Worm (Caenorhabditis elegans) whole organism, L1 larva: ENCODE results near the gene npr-17.

ENCODE experiments used
- C04F5.9 ChIP-seq: sonication (generic microtip); optimal IDR thresholded peaks from 2 replicates; lab custom pipeline; 2016; ENCODE audit warnings: missing genetic modification characterization, missing compliant biosample characterization
- C16A3.4 ChIP-seq: fragments of 150-350 bp; optimal IDR thresholded peaks from 2 replicates; lab custom pipeline; 2014; ENCODE audit warnings: missing biosample characterization, missing genetic modification characterization
- Y116A8C.19 ChIP-seq: sonication (generic microtip); optimal IDR thresholded peaks from 2 replicates; lab custom pipeline; 2016; ENCODE audit warnings: missing compliant biosample characterization, missing genetic modification characterization, borderline replicate concordance
- alr-1 ChIP-seq: fragments of 200-800 bp; sonication (Bioruptor generic); optimal IDR thresholded peaks from 2 replicates; lab custom pipeline; 2018; ENCODE audit warnings: borderline replicate concordance, mild to moderate bottlenecking, missing genetic modification characterization, missing compliant biosample characterization
- ama-1 ChIP-seq: fragments of 150-350 bp; optimal IDR thresholded peaks from 2 replicates; lab custom pipeline; 2014
- blmp-1 ChIP-seq: fragments of 150-350 bp; optimal IDR thresholded peaks from 2 replicates; lab custom pipeline; 2014; ENCODE audit warnings: missing biosample characterization, missing genetic modification characterization
- ceh-63 ChIP-seq: fragments of 200-800 bp; sonication (Bioruptor generic); optimal IDR thresholded peaks from 2 replicates; lab custom pipeline; 2018; ENCODE audit warnings: mild to moderate bottlenecking, missing genetic modification characterization, missing compliant biosample characterization
- ceh-8 ChIP-seq: fragments of 200-800 bp; sonication (Bioruptor generic); optimal IDR thresholded peaks from 2 replicates; lab custom pipeline; 2018; ENCODE audit warnings: mild to moderate bottlenecking, missing genetic modification characterization, moderate library complexity, missing compliant biosample characterization
- ceh-82 ChIP-seq, 3 experiments: fragments of 150-350 bp in 1 of 3; sonication (generic microtip) in 2 of 3; optimal IDR thresholded peaks; 2 replicates each; lab custom pipeline; 2014 to 2017; ENCODE audit warnings: missing biosample characterization in 3 of 3, missing genetic modification characterization in 3 of 3
- ceh-90 ChIP-seq: sonication (generic microtip); optimal IDR thresholded peaks from 2 replicates; lab custom pipeline; 2016; ENCODE audit warnings: missing genetic modification characterization, missing compliant biosample characterization
- ces-1 ChIP-seq: fragments of 150-350 bp; optimal IDR thresholded peaks from 2 replicates; lab custom pipeline; 2014; ENCODE audit warnings: missing biosample characterization, missing genetic modification reagents, missing genetic modification characterization
- dpl-1 ChIP-seq, 3 experiments: fragments of 150-350 bp in 2 of 3; sonication (generic microtip) in 1 of 3; optimal IDR thresholded peaks; 2 replicates each; lab custom pipeline; 2014 to 2017; ENCODE audit warnings: missing biosample characterization in 3 of 3, missing genetic modification characterization in 3 of 3, missing genetic modification reagents in 3 of 3
- dsc-1 ChIP-seq: sonication (generic microtip); optimal IDR thresholded peaks from 2 replicates; lab custom pipeline; 2016; ENCODE audit warnings: mild to moderate bottlenecking, missing genetic modification characterization, missing compliant biosample characterization
- efl-1 ChIP-seq, 4 experiments: fragments of 150-350 bp; optimal IDR thresholded peaks in 3 of 4; peaks in 1 of 4; 1 replicate in 1 of 4; 2 replicates in 3 of 4; lab custom pipeline; 2014; ENCODE audit warnings: missing biosample characterization in 2 of 4, missing genetic modification characterization in 2 of 4, missing genetic modification reagents in 2 of 4
- efl-3 ChIP-seq: fragments of 200-800 bp; sonication (Bioruptor generic); optimal IDR thresholded peaks from 2 replicates; lab custom pipeline; 2018; ENCODE audit warnings: mild to moderate bottlenecking, missing genetic modification characterization, missing compliant biosample characterization
- elt-2 ChIP-seq: sonication (generic microtip); optimal IDR thresholded peaks from 2 replicates; lab custom pipeline; 2016; ENCODE audit warnings: missing genetic modification characterization, mild to moderate bottlenecking, inconsistent platforms, missing compliant biosample characterization, missing genetic modification reagents
- ets-5 ChIP-seq: fragments of 200-800 bp; sonication (Bioruptor generic); IDR thresholded peaks from 2 replicates; pipeline ENCODE4 v1.3.6; 2022; ENCODE audit warnings: missing genetic modification characterization, missing compliant biosample characterization
- fkh-10 ChIP-seq: sonication (generic microtip); optimal IDR thresholded peaks from 2 replicates; lab custom pipeline; 2017; ENCODE audit warnings: missing biosample characterization, missing genetic modification reagents, missing genetic modification characterization
- fkh-8 ChIP-seq: sonication (generic microtip); optimal IDR thresholded peaks from 2 replicates; lab custom pipeline; 2016; ENCODE audit warnings: mild to moderate bottlenecking, missing genetic modification characterization, missing compliant biosample characterization
- fos-1 ChIP-seq: fragments of 150-350 bp; optimal IDR thresholded peaks from 2 replicates; lab custom pipeline; 2014; ENCODE audit warnings: missing biosample characterization, missing genetic modification characterization
- hlh-4 ChIP-seq: sonication (generic microtip); optimal IDR thresholded peaks from 2 replicates; lab custom pipeline; 2016; ENCODE audit warnings: mild to moderate bottlenecking, missing genetic modification characterization, missing compliant biosample characterization
- isw-1 ChIP-seq: fragments of 200-800 bp; sonication (Bioruptor generic); IDR thresholded peaks from 2 replicates; pipeline ENCODE4 v1.3.6; 2022; ENCODE audit warnings: missing genetic modification characterization, missing compliant biosample characterization
- jun-1 ChIP-seq: fragments of 150-350 bp; optimal IDR thresholded peaks from 2 replicates; lab custom pipeline; 2014; ENCODE audit warnings: missing biosample characterization, missing genetic modification reagents, missing genetic modification characterization
- lin-15B ChIP-seq: fragments of 150-350 bp; sonication (generic microtip); optimal IDR thresholded peaks from 3 replicates; lab custom pipeline; 2014; ENCODE audit warnings: missing biosample characterization, missing genetic modification characterization
- lir-3 ChIP-seq: sonication (generic microtip); optimal IDR thresholded peaks from 2 replicates; lab custom pipeline; 2016; ENCODE audit warnings: mild to moderate bottlenecking, missing genetic modification characterization, moderate library complexity, missing compliant biosample characterization; ENCODE audit not compliant: poor library complexity
- lsy-2 ChIP-seq, 2 experiments: fragments of 150-350 bp; optimal IDR thresholded peaks; 2 replicates each; lab custom pipeline; 2014; ENCODE audit warnings: missing biosample characterization in 2 of 2, missing genetic modification characterization in 2 of 2
- mdl-1 ChIP-seq, 2 experiments: fragments of 150-350 bp; optimal IDR thresholded peaks; 2 replicates each; lab custom pipeline; 2014 to 2017; ENCODE audit warnings: missing biosample characterization in 2 of 2, missing genetic modification characterization in 2 of 2, inconsistent platforms in 1 of 2
- mef-2 ChIP-seq: fragments of 150-350 bp; optimal IDR thresholded peaks from 2 replicates; lab custom pipeline; 2014; ENCODE audit warnings: missing biosample characterization, missing genetic modification characterization
- mep-1 ChIP-seq: fragments of 150-350 bp; optimal IDR thresholded peaks from 2 replicates; lab custom pipeline; 2014; ENCODE audit warnings: missing biosample characterization, missing genetic modification characterization
- nhr-11 ChIP-seq: fragments of 150-350 bp; optimal IDR thresholded peaks from 2 replicates; lab custom pipeline; 2014; ENCODE audit warnings: missing biosample characterization, missing genetic modification characterization
- nhr-12 ChIP-seq: sonication (generic microtip); optimal IDR thresholded peaks from 2 replicates; lab custom pipeline; 2017; ENCODE audit warnings: missing biosample characterization, missing genetic modification characterization
- nhr-20 ChIP-seq: sonication (generic microtip); optimal IDR thresholded peaks from 2 replicates; lab custom pipeline; 2016; ENCODE audit warnings: mild to moderate bottlenecking, missing genetic modification characterization, missing compliant biosample characterization
- nhr-237 ChIP-seq: fragments of 150-350 bp; optimal IDR thresholded peaks from 2 replicates; lab custom pipeline; 2014; ENCODE audit warnings: missing biosample characterization, missing genetic modification characterization
- nhr-71 ChIP-seq: sonication (generic microtip); optimal IDR thresholded peaks from 2 replicates; lab custom pipeline; 2016; ENCODE audit warnings: mild to moderate bottlenecking, missing genetic modification characterization, moderate library complexity, missing compliant biosample characterization
- nhr-77 ChIP-seq: fragments of 150-350 bp; optimal IDR thresholded peaks from 2 replicates; lab custom pipeline; 2014; ENCODE audit warnings: missing biosample characterization, missing genetic modification characterization
- nhr-84 ChIP-seq: sonication (generic microtip); optimal IDR thresholded peaks from 2 replicates; lab custom pipeline; 2017; ENCODE audit warnings: missing biosample characterization, missing genetic modification characterization
- nhr-85 ChIP-seq: sonication (generic microtip); peaks from one replicate; lab custom pipeline; 2016; ENCODE audit warnings: missing genetic modification characterization, inconsistent platforms, missing compliant biosample characterization
- nhr-90 ChIP-seq: sonication (generic microtip); optimal IDR thresholded peaks from 2 replicates; lab custom pipeline; 2016; ENCODE audit warnings: mild to moderate bottlenecking, missing genetic modification characterization, missing compliant biosample characterization; ENCODE audit not compliant: poor library complexity
- pax-3 ChIP-seq: fragments of 200-800 bp; sonication (Bioruptor generic); optimal IDR thresholded peaks from 2 replicates; lab custom pipeline; 2018; ENCODE audit warnings: mild to moderate bottlenecking, missing genetic modification characterization, moderate library complexity, missing compliant biosample characterization
- skn-1 ChIP-seq: fragments of 150-350 bp; optimal IDR thresholded peaks from 2 replicates; lab custom pipeline; 2014; ENCODE audit warnings: missing biosample characterization, missing genetic modification characterization
- snpc-4 ChIP-seq: fragments of 150-350 bp; optimal IDR thresholded peaks from 2 replicates; lab custom pipeline; 2014; ENCODE audit warnings: missing biosample characterization, missing genetic modification characterization
- snu-23 ChIP-seq: sonication (generic microtip); optimal IDR thresholded peaks from 2 replicates; lab custom pipeline; 2016; ENCODE audit warnings: missing genetic modification characterization, missing compliant biosample characterization
- sox-4 ChIP-seq: sonication (generic microtip); optimal IDR thresholded peaks from 2 replicates; lab custom pipeline; 2016; ENCODE audit warnings: missing genetic modification characterization, missing compliant biosample characterization
- swsn-7 ChIP-seq: sonication (generic microtip); optimal IDR thresholded peaks from 2 replicates; lab custom pipeline; 2016; ENCODE audit warnings: missing genetic modification characterization, missing compliant biosample characterization
- tlp-1 ChIP-seq: fragments of 150-350 bp; optimal IDR thresholded peaks from 2 replicates; lab custom pipeline; 2014; ENCODE audit warnings: missing biosample characterization, missing genetic modification characterization
- unc-30 ChIP-seq: sonication (generic microtip); optimal IDR thresholded peaks from 2 replicates; lab custom pipeline; 2017; ENCODE audit warnings: missing biosample characterization, missing genetic modification characterization
- unc-86 ChIP-seq: sonication (generic microtip); optimal IDR thresholded peaks from 2 replicates; lab custom pipeline; 2016; ENCODE audit warnings: missing genetic modification characterization, missing compliant biosample characterization
- unc-98 ChIP-seq: fragments of 200-800 bp; sonication (Bioruptor generic); IDR thresholded peaks from 2 replicates; pipeline ENCODE4 v1.3.6; 2022; ENCODE audit warnings: missing genetic modification characterization, missing compliant biosample characterization
- vab-15 ChIP-seq: sonication (generic microtip); optimal IDR thresholded peaks from 2 replicates; lab custom pipeline; 2017; ENCODE audit warnings: missing genotype, mild to moderate bottlenecking, missing genetic modification characterization, missing compliant biosample characterization
- xbp-1 ChIP-seq: sonication (generic microtip); optimal IDR thresholded peaks from 2 replicates; lab custom pipeline; 2016; ENCODE audit warnings: missing genetic modification characterization, missing compliant biosample characterization
- zag-1 ChIP-seq: fragments of 150-350 bp; optimal IDR thresholded peaks from 2 replicates; lab custom pipeline; 2014; ENCODE audit warnings: missing biosample characterization, missing genetic modification characterization
- ztf-11 ChIP-seq, 2 experiments: sonication (generic microtip); optimal IDR thresholded peaks; 2 replicates each; lab custom pipeline; 2016 to 2017; ENCODE audit warnings: missing genetic modification characterization in 2 of 2, missing biosample characterization in 1 of 2, missing compliant biosample characterization in 1 of 2
- ztf-4 ChIP-seq: fragments of 150-350 bp; optimal IDR thresholded peaks from 2 replicates; lab custom pipeline; 2014; ENCODE audit warnings: missing biosample characterization, missing genetic modification characterization

Gene npr-17

DNA sequence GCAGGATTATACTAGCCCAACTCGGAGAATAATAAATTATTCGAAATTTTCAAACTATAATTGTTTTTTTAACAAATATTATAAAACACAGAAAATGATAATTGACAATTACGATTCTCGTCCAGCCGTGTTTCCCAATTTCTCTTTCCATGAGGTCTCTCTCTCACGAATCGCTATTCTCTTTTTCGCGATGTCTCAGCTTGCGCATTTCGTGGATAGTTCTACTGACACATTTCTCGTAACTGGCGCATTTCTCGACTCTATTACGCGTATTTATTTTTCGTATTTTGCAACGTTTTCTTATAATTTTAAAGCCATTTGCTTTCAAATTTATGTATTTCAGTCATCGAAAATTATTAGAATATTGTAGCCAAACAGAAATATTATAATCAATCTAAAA is 47.5 kb upstream of the npr-17 start (continued):
- TF ChIP-seq pax-3 (tag; lab: Kevin White, UChicago) = peak; percentile 97
- peak in 1 of 2 experiments; percentile 93 for TF ChIP-seq ztf-11 (tag; optimal IDR thresholded peaks at IDR 0.05; lab: Kevin White, UChicago)
- TF ChIP-seq snpc-4 (tag; lab: Kevin White, UChicago) = peak; percentile 79
- TF ChIP-seq unc-98 (GFP tag; lab: Robert Waterston, UW) = peak; percentile 86
- TF ChIP-seq zag-1 (tag; lab: Kevin White, UChicago) = peak; percentile 97
- TF ChIP-seq fos-1 = peak; percentile 98
- TF ChIP-seq nhr-237 (tag; lab: Kevin White, UChicago) = peak; percentile 96
- peak; percentile 99 for TF ChIP-seq snu-23
- peak; percentile 80 for TF ChIP-seq ceh-8
- TF ChIP-seq nhr-71 = peak; percentile 98
- TF ChIP-seq dsc-1 (tag; lab: Kevin White, UChicago) = peak; percentile 97
- no peak for TF ChIP-seq hlh-4 (tag; lab: Kevin White, UChicago)
- TF ChIP-seq nhr-90 = peak; percentile 96
- TF ChIP-seq tlp-1 = no peak
- TF ChIP-seq alr-1 (tag; lab: Kevin White, UChicago) = no peak
- peak; percentile 98 for TF ChIP-seq mep-1 (tag; lab: Kevin White, UChicago)
- TF ChIP-seq skn-1 (tag; lab: Kevin White, UChicago) = peak; percentile 97
- peak; percentile 92 to 93 (median 92) for TF ChIP-seq dpl-1 (GFP tag; optimal IDR thresholded peaks at IDR 0.05; lab: Kevin White, UChicago)
- peak; percentile 96 to 98 for TF ChIP-seq lsy-2 (tag; optimal IDR thresholded peaks at IDR 0.05; lab: Kevin White, UChicago)
- peak; percentile 99 for TF ChIP-seq fkh-8 (tag; lab: Kevin White, UChicago)
- TF ChIP-seq efl-1 (optimal IDR thresholded peaks at IDR 0.05; lab: Kevin White, UChicago) = peak; percentile 96 to 98
- TF ChIP-seq efl-1 (GFP tag; optimal IDR thresholded peaks at IDR 0.05 in 1 of 2; lab: Kevin White, UChicago) = peak; percentile 87 to 98
- peak; percentile 87 for TF ChIP-seq blmp-1
- TF ChIP-seq C16A3.4 = peak; percentile 100
- peak; percentile 45 for TF ChIP-seq ceh-90
- peak; percentile 97 for TF ChIP-seq lir-3 (tag; lab: Kevin White, UChicago)
- peak; percentile 98 for TF ChIP-seq lin-15B (tag; lab: Kevin White, UChicago)
- TF ChIP-seq nhr-85 (tag; lab: Kevin White, UChicago) = peak; percentile 95
- TF ChIP-seq unc-30 (tag; lab: Kevin White, UChicago) = no peak
- TF ChIP-seq unc-86 = peak; percentile 94
- TF ChIP-seq mef-2 (tag; lab: Kevin White, UChicago) = peak; percentile 69
- peak; percentile 31 for TF ChIP-seq Y116A8C.19 (tag; lab: Kevin White, UChicago)
- no peak for TF ChIP-seq nhr-12 (tag; lab: Kevin White, UChicago)
- TF ChIP-seq ceh-82 (tag; optimal IDR thresholded peaks at IDR 0.05; lab: Kevin White, UChicago) = peak; percentile 99
- peak; percentile 97 for TF ChIP-seq nhr-20
- peak; percentile 92 for TF ChIP-seq ces-1 (GFP tag; lab: Kevin White, UChicago)
- TF ChIP-seq ceh-63 = peak; percentile 95
- TF ChIP-seq efl-3 (GFP tag; lab: Kevin White, UChicago) = no peak
- peak; percentile 99 for TF ChIP-seq fkh-10 (GFP tag; lab: Kevin White, UChicago)
- no peak for TF ChIP-seq ets-5
- TF ChIP-seq C04F5.9 (tag; lab: Kevin White, UChicago) = peak; percentile 91
- TF ChIP-seq swsn-7 (tag; lab: Kevin White, UChicago) = peak; percentile 95
- peak; percentile 75 for TF ChIP-seq elt-2 (tag; lab: Kevin White, UChicago)
- TF ChIP-seq jun-1 = peak; percentile 97
- peak in 1 of 2 experiments; percentile 91 for TF ChIP-seq mdl-1 (tag; optimal IDR thresholded peaks at IDR 0.05; lab: Kevin White, UChicago)
- TF ChIP-seq ama-1 = no peak
- peak; percentile 99 for TF ChIP-seq vab-15 (tag; lab: Kevin White, UChicago)
- peak; percentile 96 for TF ChIP-seq xbp-1 (tag; lab: Kevin White, UChicago)
- peak; percentile 85 for TF ChIP-seq sox-4
- TF ChIP-seq nhr-84 = no peak
- peak; percentile 80 for TF ChIP-seq nhr-11
- peak; percentile 96 for TF ChIP-seq isw-1 (GFP tag; lab: Robert Waterston, UW)
- TF ChIP-seq ztf-4 (tag; lab: Kevin White, UChicago) = peak; percentile 87
- peak; percentile 99 for TF ChIP-seq nhr-77 (tag; lab: Kevin White, UChicago)
